Fruit fly (Drosophila melanogaster): ENCODE measurements around the gene Idh.

The Idh gene

DNA sequence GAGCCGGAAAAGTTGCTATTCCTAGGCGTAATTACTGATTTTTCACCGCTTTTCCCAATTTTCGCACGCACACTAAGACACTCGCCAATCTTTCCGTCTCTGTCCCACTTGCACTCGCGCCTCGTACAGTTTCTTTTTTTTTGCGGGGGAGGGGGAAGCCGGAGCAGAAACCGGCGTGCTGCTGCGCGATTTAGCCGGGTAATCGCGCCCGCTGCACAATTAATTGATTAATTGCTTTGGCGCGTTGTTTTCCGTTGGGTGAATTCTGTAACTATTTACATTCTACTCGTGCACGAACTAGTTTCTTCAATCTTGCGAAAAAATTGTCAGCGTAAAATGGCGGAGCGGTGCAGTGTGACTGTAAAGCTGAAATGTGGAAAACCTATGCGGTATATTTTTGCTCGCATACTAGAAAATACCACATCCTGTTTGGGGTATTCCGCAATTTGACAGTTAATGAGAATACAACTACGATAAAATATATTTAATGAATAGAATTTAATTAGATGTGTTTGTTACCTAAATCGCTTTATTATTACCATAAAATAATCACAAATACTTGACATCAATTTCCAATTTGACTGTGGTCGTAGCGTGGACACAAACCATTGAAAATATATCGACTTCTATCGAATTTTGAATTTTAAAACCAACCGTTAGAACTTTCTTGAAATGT, 45.4 kb downstream of the Idh start, which contains the start of gene Cpsf6 (continued):
- TF ChIP-seq CG1647 (GFP tag; optimal IDR thresholded peaks at IDR 0.05) (no peak), CG11696 (GFP tag; IDR thresholded peaks at IDR 0.05) (no peak), CG6175 (GFP tag; IDR thresholded peaks at IDR 0.05) (no peak), CG14667 (GFP tag; IDR thresholded peaks at IDR 0.05) (peak; percentile 30; the same call in 1 of the 2 replicates), CG6791 (GFP tag; IDR thresholded peaks at IDR 0.05; ENCODE audit: partially characterized antibody) (no peak), CG10959 (GFP tag; IDR thresholded peaks at IDR 0.05) (no peak), trem (tag; optimal IDR thresholded peaks at IDR 0.05) (peak; percentile 87), E2f1 (GFP tag; IDR thresholded peaks at IDR 0.05) (peak; percentile 20; the same call in 1 of the 2 replicates), CG3726 (GFP tag; IDR thresholded peaks at IDR 0.05) (no peak), row (GFP tag; IDR thresholded peaks at IDR 0.05) (peak; percentile 85), pzg (GFP tag; optimal IDR thresholded peaks at IDR 0.05) (peak; percentile 79), Lhr (GFP tag; optimal IDR thresholded peaks at IDR 0.05) (peak; percentile 80), CG3407 (GFP tag; optimal IDR thresholded peaks at IDR 0.05) (no peak), ranshi (GFP tag; IDR thresholded peaks at IDR 0.05) (no peak; the same call in 1 of the 2 replicates), TFAM (GFP tag; optimal IDR thresholded peaks at IDR 0.05) (no peak), CG2116 (GFP tag; optimal IDR thresholded peaks at IDR 0.05) (peak; percentile 82), pan (optimal IDR thresholded peaks at IDR 0.05) (no peak), pan (GFP tag; optimal IDR thresholded peaks at IDR 0.05 in 1 of 2, IDR thresholded peaks at IDR 0.05 in 1 of 2) (peak in 1 of 2 experiments; percentile 60), vnd (GFP tag; IDR thresholded peaks at IDR 0.05; ENCODE audit: partially characterized antibody) (no peak), CG3281 (GFP tag; optimal IDR thresholded peaks at IDR 0.05) (peak; percentile 19), ap (GFP tag; IDR thresholded peaks at IDR 0.05) (0 out of 2 replicates have a peak, but pooled peaks have one; percentile 25), zen2 (GFP tag; IDR thresholded peaks at IDR 0.05; ENCODE audit: partially characterized antibody) (no peak), sens (GFP tag) (peak; percentile 86), danr (GFP tag; IDR thresholded peaks at IDR 0.05) (no peak), CG9437 (GFP tag; optimal IDR thresholded peaks at IDR 0.05) (peak; percentile 6), CG18476 (GFP tag; optimal IDR thresholded peaks at IDR 0.05) (peak; percentile 64), tio (GFP tag; optimal IDR thresholded peaks at IDR 0.05) (peak; percentile 20), MBD-R2 (GFP tag; IDR thresholded peaks at IDR 0.05) (peak; percentile 34; the same call in 1 of the 2 replicates), Sin3A (optimal IDR thresholded peaks at IDR 0.05) (peak; percentile 83), CG14965 (GFP tag; optimal IDR thresholded peaks at IDR 0.05; ENCODE audit: borderline replicate concordance) (no peak), her (GFP tag; optimal IDR thresholded peaks at IDR 0.05) (no peak), Ets97D (GFP tag; optimal IDR thresholded peaks at IDR 0.05) (peak; percentile 49), gem (tag; optimal IDR thresholded peaks at IDR 0.05) (peak; percentile 79), Trl (optimal IDR thresholded peaks at IDR 0.05) (no peak), Trl (GFP tag; optimal IDR thresholded peaks at IDR 0.05) (peak; percentile 43), Scr (GFP tag; IDR thresholded peaks at IDR 0.05; ENCODE audit: partially characterized antibody) (no peak; the same call in 1 of the 2 replicates), CG2875 (GFP tag; optimal IDR thresholded peaks at IDR 0.05) (peak; percentile 6), HLH3B (GFP tag; IDR thresholded peaks at IDR 0.05) (peak; percentile 58), ato (GFP tag; IDR thresholded peaks at IDR 0.05; ENCODE audit: partially characterized antibody) (0 out of 2 replicates have a peak, but pooled peaks have one; percentile 20), sima (GFP tag; optimal IDR thresholded peaks at IDR 0.05) (no peak), CG1792 (GFP tag; optimal IDR thresholded peaks at IDR 0.05) (no peak), luna (GFP tag; optimal IDR thresholded peaks at IDR 0.05) (no peak), CG13894 (tag; optimal IDR thresholded peaks at IDR 0.05) (no peak), HmgD (GFP tag; optimal IDR thresholded peaks at IDR 0.05) (peak; percentile 62), sens-2 (GFP tag; IDR thresholded peaks at IDR 0.05) (peak; percentile 68), CG6683 (GFP tag; optimal IDR thresholded peaks at IDR 0.05) (no peak), cwo (GFP tag; optimal IDR thresholded peaks at IDR 0.05) (no peak), Gug (GFP tag; IDR thresholded peaks at IDR 0.05) (no peak), caup (GFP tag; optimal IDR thresholded peaks at IDR 0.05; ENCODE audit: severe bottlenecking) (peak; percentile 16), C15 (GFP tag; IDR thresholded peaks at IDR 0.05) (no peak)

Data from whole organism, embryonic.